Worm (Caenorhabditis elegans) whole organism, late embryonic: ENCODE results near the gene sdz-23.

ENCODE experiments used
- C08G9.2 ChIP-seq: sonication (generic microtip); optimal IDR thresholded peaks from 2 replicates; lab custom pipeline; 2016; ENCODE audit warnings: mild to moderate bottlenecking, missing genetic modification characterization, moderate library complexity, missing compliant biosample characterization
- K09A11.1 ChIP-seq: sonication (generic microtip); optimal IDR thresholded peaks from 2 replicates; lab custom pipeline; 2017; ENCODE audit warnings: antibody characterized with exemption, mild to moderate bottlenecking, missing genetic modification characterization, missing compliant biosample characterization; ENCODE audit not compliant: insufficient read depth
- Y22D7AL.16 ChIP-seq: sonication (generic microtip); optimal IDR thresholded peaks from 2 replicates; lab custom pipeline; 2016; ENCODE audit warnings: missing genetic modification characterization, missing compliant biosample characterization
- ahr-1 ChIP-seq: sonication (generic microtip); optimal IDR thresholded peaks from 2 replicates; lab custom pipeline; 2016; ENCODE audit warnings: missing genetic modification characterization, missing compliant biosample characterization
- ama-1 ChIP-seq: fragments of 150-350 bp; optimal IDR thresholded peaks from 2 replicates; lab custom pipeline; 2014
- ceh-18 ChIP-seq: sonication (generic microtip); optimal IDR thresholded peaks from 2 replicates; lab custom pipeline; 2016; ENCODE audit warnings: missing genetic modification characterization, missing compliant biosample characterization
- ceh-22 ChIP-seq: sonication (generic microtip); optimal IDR thresholded peaks from 2 replicates; lab custom pipeline; 2017; ENCODE audit warnings: missing biosample characterization, missing genetic modification characterization
- ceh-24 ChIP-seq: sonication (generic microtip); optimal IDR thresholded peaks from 2 replicates; lab custom pipeline; 2016; ENCODE audit warnings: mild to moderate bottlenecking, missing genetic modification characterization, missing compliant biosample characterization
- ceh-30 ChIP-seq: fragments of 150-350 bp; optimal IDR thresholded peaks from 2 replicates; lab custom pipeline; 2014; ENCODE audit warnings: missing biosample characterization, missing genetic modification characterization
- ceh-31 ChIP-seq: sonication (generic microtip); optimal IDR thresholded peaks from 2 replicates; lab custom pipeline; 2016; ENCODE audit warnings: missing genetic modification characterization, missing compliant biosample characterization
- ceh-34 ChIP-seq: sonication (generic microtip); optimal IDR thresholded peaks from 2 replicates; lab custom pipeline; 2016; ENCODE audit warnings: mild to moderate bottlenecking, missing genetic modification characterization, missing compliant biosample characterization
- ceh-45 ChIP-seq: fragments of 200-800 bp; sonication (Bioruptor generic); IDR thresholded peaks from 2 replicates; pipeline ENCODE4 v1.3.6; 2022; ENCODE audit warnings: missing genetic modification reagents, missing genetic modification characterization, missing compliant biosample characterization
- ceh-48 ChIP-seq: sonication (generic microtip); optimal IDR thresholded peaks from 2 replicates; lab custom pipeline; 2016; ENCODE audit warnings: missing genetic modification characterization, inconsistent platforms, missing compliant biosample characterization
- ceh-6 ChIP-seq: fragments of 200-800 bp; sonication (Bioruptor generic); optimal IDR thresholded peaks from 2 replicates; lab custom pipeline; 2018; ENCODE audit warnings: mild to moderate bottlenecking, missing genetic modification characterization, missing compliant biosample characterization
- ceh-9 ChIP-seq: sonication (generic microtip); optimal IDR thresholded peaks from 2 replicates; lab custom pipeline; 2016; ENCODE audit warnings: mild to moderate bottlenecking, missing genetic modification characterization, inconsistent platforms, missing compliant biosample characterization
- dve-1 ChIP-seq: sonication (generic microtip); optimal IDR thresholded peaks from 2 replicates; lab custom pipeline; 2017; ENCODE audit warnings: antibody characterized with exemption, mild to moderate bottlenecking, missing genetic modification characterization, missing compliant biosample characterization
- elt-4 ChIP-seq: sonication (generic microtip); optimal IDR thresholded peaks from 2 replicates; lab custom pipeline; 2016; ENCODE audit warnings: missing genetic modification characterization, missing compliant biosample characterization
- fax-1 ChIP-seq: sonication (generic microtip); optimal IDR thresholded peaks from 2 replicates; lab custom pipeline; 2016; ENCODE audit warnings: missing genotype, missing genetic modification characterization, missing compliant biosample characterization
- fkh-10 ChIP-seq: fragments of 150-350 bp; optimal IDR thresholded peaks from 2 replicates; lab custom pipeline; 2014; ENCODE audit warnings: missing biosample characterization, missing genetic modification reagents, missing genetic modification characterization
- fkh-6 ChIP-seq: sonication (generic microtip); optimal IDR thresholded peaks from 2 replicates; lab custom pipeline; 2016; ENCODE audit warnings: missing genetic modification characterization, missing compliant biosample characterization
- hlh-13 ChIP-seq: fragments of 200-800 bp; sonication (Bioruptor generic); optimal IDR thresholded peaks from 2 replicates; lab custom pipeline; 2018; ENCODE audit warnings: mild to moderate bottlenecking, missing genetic modification characterization, missing compliant biosample characterization
- hlh-15 ChIP-seq: sonication (generic microtip); optimal IDR thresholded peaks from 2 replicates; lab custom pipeline; 2016; ENCODE audit warnings: missing genetic modification characterization, missing compliant biosample characterization
- hlh-6 ChIP-seq: sonication (generic microtip); optimal IDR thresholded peaks from 2 replicates; lab custom pipeline; 2016; ENCODE audit warnings: missing genotype, missing genetic modification characterization, missing compliant biosample characterization
- hlh-8 ChIP-seq: sonication (generic microtip); optimal IDR thresholded peaks from 2 replicates; lab custom pipeline; 2016; ENCODE audit warnings: missing genotype, missing genetic modification characterization, missing compliant biosample characterization
- lin-11 ChIP-seq: fragments of 200-800 bp; sonication (Bioruptor generic); optimal IDR thresholded peaks from 2 replicates; lab custom pipeline; 2018; ENCODE audit warnings: mild to moderate bottlenecking, missing genetic modification characterization, missing compliant biosample characterization
- nfya-1 ChIP-seq: sonication (generic microtip); optimal IDR thresholded peaks from 2 replicates; lab custom pipeline; 2017; ENCODE audit warnings: missing genetic modification characterization, mild to moderate bottlenecking, missing compliant biosample characterization, antibody characterized with exemption, moderate library complexity
- nhr-11 ChIP-seq: fragments of 150-350 bp; optimal IDR thresholded peaks from 2 replicates; lab custom pipeline; 2014; ENCODE audit warnings: missing biosample characterization, missing genetic modification characterization
- nhr-232 ChIP-seq: sonication (generic microtip); optimal IDR thresholded peaks from 2 replicates; lab custom pipeline; 2016; ENCODE audit warnings: missing genetic modification characterization, missing compliant biosample characterization
- odd-2 ChIP-seq: sonication (generic microtip); optimal IDR thresholded peaks from 2 replicates; lab custom pipeline; 2017; ENCODE audit warnings: antibody characterized with exemption, mild to moderate bottlenecking, missing genetic modification characterization, missing compliant biosample characterization
- pag-3 ChIP-seq: sonication (generic microtip); optimal IDR thresholded peaks from 2 replicates; lab custom pipeline; 2016; ENCODE audit warnings: missing compliant biosample characterization, missing genetic modification characterization, borderline replicate concordance
- pat-9 ChIP-seq: fragments of 200-800 bp; sonication (Bioruptor generic); optimal IDR thresholded peaks from 2 replicates; lab custom pipeline; 2018; ENCODE audit warnings: mild to moderate bottlenecking, missing genetic modification characterization, moderate library complexity, missing compliant biosample characterization
- pha-2 ChIP-seq: sonication (generic microtip); optimal IDR thresholded peaks from 2 replicates; lab custom pipeline; 2017; ENCODE audit warnings: mild to moderate bottlenecking, missing genetic modification characterization, missing compliant biosample characterization
- pros-1 ChIP-seq: fragments of 150-350 bp; optimal IDR thresholded peaks from 2 replicates; lab custom pipeline; 2014; ENCODE audit warnings: missing biosample characterization, missing genetic modification reagents, missing genetic modification characterization
- sdc-2 ChIP-seq: sonication (generic microtip); optimal IDR thresholded peaks from 2 replicates; lab custom pipeline; 2016; ENCODE audit warnings: missing genotype, missing genetic modification characterization, missing compliant biosample characterization
- syd-9 ChIP-seq: sonication (generic microtip); optimal IDR thresholded peaks from 2 replicates; lab custom pipeline; 2016; ENCODE audit warnings: mild to moderate bottlenecking, missing genetic modification characterization, moderate library complexity, missing compliant biosample characterization
- tbx-2 ChIP-seq: sonication (generic microtip); optimal IDR thresholded peaks from 2 replicates; lab custom pipeline; 2016; ENCODE audit warnings: missing genetic modification characterization, missing compliant biosample characterization
- tbx-7 ChIP-seq: sonication (generic microtip); optimal IDR thresholded peaks from 2 replicates; lab custom pipeline; 2016; ENCODE audit warnings: missing genotype, missing genetic modification characterization, missing compliant biosample characterization
- ttx-3 ChIP-seq: sonication (generic microtip); optimal IDR thresholded peaks from 2 replicates; lab custom pipeline; 2016; ENCODE audit warnings: missing genetic modification reagents, missing genetic modification characterization, missing compliant biosample characterization
- unc-42 ChIP-seq: sonication (generic microtip); optimal IDR thresholded peaks from 2 replicates; lab custom pipeline; 2016; ENCODE audit warnings: missing genotype, missing genetic modification characterization, missing compliant biosample characterization
- unc-55 ChIP-seq: sonication (generic microtip); optimal IDR thresholded peaks from 2 replicates; lab custom pipeline; 2017; ENCODE audit warnings: missing biosample characterization, missing genetic modification reagents, missing genetic modification characterization

Gene sdz-23

DNA sequence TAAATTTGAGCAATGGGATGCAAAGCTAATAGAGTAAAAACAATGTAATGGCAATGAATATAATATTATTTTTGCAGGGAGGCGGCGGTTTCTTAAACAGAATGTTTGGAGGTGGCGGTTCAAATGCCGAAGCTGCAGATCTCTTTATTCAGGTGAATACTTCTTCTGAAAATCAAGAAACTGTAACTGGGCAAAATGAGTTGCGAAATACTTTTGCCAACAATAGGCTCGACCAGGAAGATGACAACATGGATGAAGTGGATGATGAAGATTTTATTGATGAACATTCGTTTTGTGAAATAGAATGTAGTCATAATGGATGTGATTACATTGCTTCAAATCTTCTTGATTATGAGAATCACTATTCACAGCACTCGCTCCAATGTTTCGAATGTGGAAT, 31.4 kb downstream of the sdz-23 start:
- TF ChIP-seq pros-1 (no peak), ceh-48 (tag; lab: Kevin White, UChicago) (no peak), nfya-1 (tag; lab: Kevin White, UChicago) (no peak), ceh-31 (tag; lab: Kevin White, UChicago) (no peak), unc-55 (GFP tag; lab: Kevin White, UChicago) (no peak), odd-2 (tag; lab: Kevin White, UChicago) (no peak), pha-2 (tag; lab: Kevin White, UChicago) (no peak), syd-9 (no peak), ceh-30 (tag; lab: Kevin White, UChicago) (no peak), elt-4 (no peak), nhr-11 (no peak), ceh-24 (no peak), pag-3 (no peak), lin-11 (tag; lab: Kevin White, UChicago) (no peak), tbx-2 (tag; lab: Kevin White, UChicago) (no peak), pat-9 (no peak), ceh-22 (tag; lab: Kevin White, UChicago) (no peak)

DNA sequence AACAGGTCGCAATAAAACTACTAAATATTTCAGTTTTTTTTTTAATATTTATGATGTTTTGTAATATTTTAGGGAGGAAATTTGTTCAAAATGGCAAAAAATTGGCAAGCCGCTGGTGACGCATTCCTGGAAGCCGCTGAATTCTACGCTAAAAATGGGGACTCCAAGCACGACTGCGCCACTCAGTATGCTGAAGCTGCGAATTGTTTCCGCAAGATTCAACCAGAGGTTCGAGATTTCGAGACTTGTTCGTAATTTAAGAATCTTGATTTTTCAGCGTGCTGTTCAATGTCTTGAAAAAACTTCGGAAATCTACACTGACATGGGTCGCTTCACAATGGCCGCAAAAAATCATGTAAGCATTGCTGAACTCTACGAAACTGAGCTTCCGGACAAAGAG, 32.2 kb downstream of the sdz-23 start:
- no peak for TF ChIP-seq hlh-6 (tag; lab: Kevin White, UChicago)
- TF ChIP-seq C08G9.2 (tag; lab: Kevin White, UChicago): no peak

DNA sequence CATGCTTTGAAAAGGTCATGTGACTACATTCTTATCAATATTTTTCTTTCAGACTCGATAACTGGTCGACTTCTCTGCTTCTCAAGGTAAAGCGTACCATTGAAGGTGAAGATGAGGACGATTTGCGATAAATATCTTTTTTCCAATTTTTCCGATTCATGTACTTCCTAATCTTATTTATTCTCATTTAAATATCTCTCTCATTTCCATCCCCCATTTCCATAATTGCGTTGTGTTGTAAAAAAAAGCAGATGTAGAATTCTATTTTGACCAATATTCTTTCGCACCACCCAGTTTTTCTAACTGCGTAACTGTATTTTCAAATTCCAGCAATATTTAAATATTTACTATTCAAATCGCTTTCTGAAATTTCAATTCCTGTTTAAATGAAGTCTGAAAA, 33.5 kb downstream of the sdz-23 start, which contains the start of gene D1014.4:
Gene D1014.4, plus strand, starts transcription at position 301 of the 400 bp plus-strand sequence.
- no peak for TF ChIP-seq ceh-9
- TF ChIP-seq ceh-18: no peak
- TF ChIP-seq ceh-6: no peak
- TF ChIP-seq Y22D7AL.16: no peak
- TF ChIP-seq K09A11.1 (tag; lab: Kevin White, UChicago): no peak
- TF ChIP-seq fax-1 (tag; lab: Kevin White, UChicago): no peak
- no peak for TF ChIP-seq nhr-232 (tag; lab: Kevin White, UChicago)
- TF ChIP-seq fkh-10 (GFP tag; lab: Kevin White, UChicago): no peak
- no peak for TF ChIP-seq fkh-6 (tag; lab: Kevin White, UChicago)
- TF ChIP-seq ama-1 (lab: Kevin White, UChicago): no peak
- TF ChIP-seq unc-42 (tag; lab: Kevin White, UChicago): no peak
- TF ChIP-seq dve-1 (tag; lab: Kevin White, UChicago): no peak
- TF ChIP-seq, all 69 proteins: peak for 0

DNA sequence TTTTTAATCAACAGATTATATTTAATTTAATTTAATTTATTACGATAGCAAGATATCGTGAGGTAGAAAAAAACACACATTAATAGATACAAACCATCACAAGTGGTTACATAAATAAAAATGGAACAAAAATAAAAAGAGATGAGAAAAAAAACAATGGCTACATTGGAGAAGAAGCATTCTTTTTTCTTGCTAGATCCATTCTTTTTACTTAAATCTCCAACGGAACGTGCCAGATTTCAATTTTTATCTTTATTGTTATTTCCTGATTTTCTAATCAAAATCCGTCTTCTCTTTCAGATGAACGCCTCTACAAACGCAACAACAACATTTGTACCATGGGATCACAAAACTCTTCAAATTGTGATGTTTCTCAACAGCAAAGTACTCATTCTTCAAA, 44.2 kb downstream of the sdz-23 start, which contains the start of gene D1014.2:
Gene D1014.2, plus strand, starts transcription at position 301 of the 400 bp plus-strand sequence.
- no peak for TF ChIP-seq ceh-22 (tag; lab: Kevin White, UChicago)
- TF ChIP-seq sdc-2: no peak
- TF ChIP-seq pat-9: no peak
- TF ChIP-seq ceh-9: no peak
- TF ChIP-seq hlh-15 (tag; lab: Kevin White, UChicago): no peak
- no peak for TF ChIP-seq ttx-3 (tag; lab: Kevin White, UChicago)
- no peak for TF ChIP-seq ahr-1 (tag; lab: Kevin White, UChicago)
- TF ChIP-seq fax-1 (tag; lab: Kevin White, UChicago): no peak
- no peak for TF ChIP-seq nhr-11
- TF ChIP-seq tbx-7 (tag; lab: Kevin White, UChicago): no peak
- TF ChIP-seq ceh-34 (tag; lab: Kevin White, UChicago): no peak
- no peak for TF ChIP-seq hlh-8
- TF ChIP-seq ceh-45 (GFP tag; lab: Robert Waterston, UW): no peak
- TF ChIP-seq ceh-24: no peak
- no peak for TF ChIP-seq fkh-6 (tag; lab: Kevin White, UChicago)
- TF ChIP-seq hlh-13: no peak
- TF ChIP-seq, all 69 proteins: peak for 0
